Worm (Caenorhabditis elegans): ENCODE results near the gene Y26G10.4.

Y26G10.4 gene

DNA sequence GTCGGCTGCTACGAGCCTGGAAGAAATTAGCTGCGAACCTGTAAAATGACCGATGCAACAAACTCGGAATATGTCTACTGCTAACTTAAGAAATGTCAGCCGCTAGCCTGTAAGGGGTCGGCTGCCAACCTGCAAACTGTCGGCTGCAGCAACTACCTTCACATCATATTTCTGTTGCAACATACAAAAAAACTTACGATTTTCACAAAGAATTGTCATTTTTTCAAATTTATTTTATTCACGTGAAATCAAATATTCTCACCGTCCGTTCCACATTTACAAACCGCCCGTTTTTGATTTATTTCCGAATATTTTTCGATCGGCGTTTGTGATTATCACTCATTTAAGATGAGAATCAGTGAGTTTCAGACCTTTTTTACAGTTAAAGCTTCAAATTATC, 662 bp upstream of the Y26G10.4 start, which contains the start of gene Y26G10.6:
TSS of gene Y26G10.6 (plus strand) at position 301 of the 400 bp plus-strand sequence.
- TF ChIP-seq unc-39 (tag; optimal IDR thresholded peaks at IDR 0.05) (no peak), crh-2 (tag; optimal IDR thresholded peaks at IDR 0.05) (no peak), nhr-77 (tag; optimal IDR thresholded peaks at IDR 0.05) (no peak), unc-62 (GFP tag; optimal IDR thresholded peaks at IDR 0.05) (no peak)

DNA sequence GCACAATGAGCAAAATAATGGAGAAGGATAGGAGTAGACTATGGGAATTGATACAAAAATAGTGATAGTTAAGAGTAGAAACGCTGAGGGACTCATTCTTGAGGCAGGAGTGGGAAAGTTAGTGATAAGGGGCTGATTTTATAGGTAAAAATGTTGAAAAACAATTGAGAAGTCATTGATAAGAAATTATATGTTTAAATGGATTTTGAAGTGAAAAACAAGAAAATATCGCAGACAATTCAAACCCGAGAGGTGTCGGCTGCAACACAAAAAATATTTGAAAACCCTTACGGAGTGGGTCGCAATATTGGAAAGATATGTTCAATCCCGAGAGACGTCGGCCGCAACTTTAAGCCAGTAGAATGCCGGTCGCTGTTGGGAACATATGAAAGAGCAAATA, 2.2 kb downstream of the Y26G10.4 start, which contains the start of gene spp-29:
TSS of gene spp-29 (minus strand) at position 101 of the 400 bp plus-strand sequence.
- TF ChIP-seq nhr-25 (tag; optimal IDR thresholded peaks at IDR 0.05) (no peak), nhr-6 (tag; optimal IDR thresholded peaks at IDR 0.05) (no peak), nhr-10 (tag; optimal IDR thresholded peaks at IDR 0.05) (no peak), sma-3 (GFP tag; optimal IDR thresholded peaks at IDR 0.05) (no peak), nhr-12 (tag; optimal IDR thresholded peaks at IDR 0.05) (no peak), mbf-1 (tag; optimal IDR thresholded peaks at IDR 0.05) (no peak), mab-5 (tag; optimal IDR thresholded peaks at IDR 0.05) (no peak), ztf-11 (tag; optimal IDR thresholded peaks at IDR 0.05) (no peak), egl-27 (tag; optimal IDR thresholded peaks at IDR 0.05) (no peak), ama-1 (optimal IDR thresholded peaks at IDR 0.05) (no peak), nhr-11 (tag; optimal IDR thresholded peaks at IDR 0.05) (no peak), C34F6.9 (tag; optimal IDR thresholded peaks at IDR 0.05) (no peak), ceh-16 (tag; optimal IDR thresholded peaks at IDR 0.05) (no peak), elt-3 (tag; optimal IDR thresholded peaks at IDR 0.05) (no peak), lin-39 (tag; optimal IDR thresholded peaks at IDR 0.05) (no peak), ZK546.5 (tag; optimal IDR thresholded peaks at IDR 0.05) (no peak), ztf-4 (tag; optimal IDR thresholded peaks at IDR 0.05) (no peak)

- no peak for TF ChIP-seq Y55F3AM.14 (GFP tag; optimal IDR thresholded peaks at IDR 0.05)
These were observed 3.2 kb downstream of the Y26G10.4 start, which contains the start of gene Y26G10.1 for ce11 chrV:17695802-17696201. Y26G10.1 (minus strand) TSS chrV:17695902.

- no peak for TF ChIP-seq peb-1 (tag; optimal IDR thresholded peaks at IDR 0.05)
- TF ChIP-seq fos-1 (tag; optimal IDR thresholded peaks at IDR 0.05), result peak; percentile 25
These were observed 4.7 kb downstream of the Y26G10.4 start for ce11 chrV:17694260-17694659.

DNA sequence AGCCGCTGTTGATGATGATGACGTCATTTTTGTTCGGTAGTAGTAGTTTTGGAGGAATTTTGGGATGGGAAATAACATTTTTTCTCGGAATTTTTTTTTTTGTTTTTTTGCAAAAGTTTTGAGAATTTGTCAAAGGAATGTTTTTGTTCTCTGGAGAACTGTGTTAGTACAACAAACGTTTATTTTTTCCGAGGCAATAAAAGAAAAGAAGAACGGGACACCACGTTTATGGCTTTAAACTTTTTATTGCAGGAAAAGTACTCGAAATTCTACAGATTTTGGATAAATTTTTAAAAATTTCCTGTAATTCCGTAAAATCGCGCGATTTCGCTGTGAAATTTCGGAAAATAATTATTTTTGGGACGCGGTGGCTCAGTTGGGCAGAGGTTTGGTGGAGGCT, 8.1 kb downstream of the Y26G10.4 start, which contains the start of gene F59A1.13:
TSS of gene F59A1.13 (minus strand) at position 101 of the 400 bp plus-strand sequence.
- TF ChIP-seq fos-1 (tag; optimal IDR thresholded peaks at IDR 0.05) (no peak), mdl-1 (tag; optimal IDR thresholded peaks at IDR 0.05) (no peak), nhr-129 (tag; optimal IDR thresholded peaks at IDR 0.05) (no peak), crh-2 (tag; optimal IDR thresholded peaks at IDR 0.05) (no peak), gmeb-1 (tag; optimal IDR thresholded peaks at IDR 0.05) (no peak), unc-62 (GFP tag; optimal IDR thresholded peaks at IDR 0.05) (no peak), ceh-16 (tag; optimal IDR thresholded peaks at IDR 0.05) (no peak), ama-1 (optimal IDR thresholded peaks at IDR 0.05) (no peak), sma-9 (GFP tag; optimal IDR thresholded peaks at IDR 0.05) (no peak), sma-9 (tag; optimal IDR thresholded peaks at IDR 0.05) (no peak), C34F6.9 (tag; optimal IDR thresholded peaks at IDR 0.05) (no peak), F13H6.1 (tag; optimal IDR thresholded peaks at IDR 0.05) (no peak), nhr-21 (tag; optimal IDR thresholded peaks at IDR 0.05) (no peak), dmd-4 (tag; optimal IDR thresholded peaks at IDR 0.05) (no peak), mab-5 (tag; optimal IDR thresholded peaks at IDR 0.05) (no peak), mbf-1 (tag; optimal IDR thresholded peaks at IDR 0.05) (no peak), unc-55 (GFP tag; optimal IDR thresholded peaks at IDR 0.05) (no peak), lin-39 (tag; optimal IDR thresholded peaks at IDR 0.05) (no peak), ZK546.5 (tag; optimal IDR thresholded peaks at IDR 0.05) (no peak), sma-3 (GFP tag; optimal IDR thresholded peaks at IDR 0.05) (no peak)

DNA sequence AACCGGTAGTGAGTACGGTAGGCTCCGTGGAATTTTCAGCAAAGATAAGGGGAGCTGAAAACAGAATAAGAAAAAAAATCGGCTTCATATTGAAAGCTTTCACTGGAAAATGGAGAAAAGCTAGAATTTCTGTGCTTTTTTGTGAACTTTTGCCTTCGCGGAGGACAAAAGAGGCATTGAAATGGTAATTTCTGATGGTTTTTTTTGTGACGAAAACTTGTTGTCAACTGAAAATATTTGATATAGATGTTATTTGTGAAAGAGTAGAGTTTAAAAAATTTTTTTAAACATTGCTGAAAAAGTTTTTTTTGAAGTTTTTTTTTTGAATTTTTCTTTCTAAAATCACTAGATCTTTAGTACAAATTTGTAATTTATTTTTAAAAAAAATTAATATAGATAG, 12.1 kb downstream of the Y26G10.4 start, which contains the start of gene F59A1.18:
TSS of gene F59A1.18 (minus strand) at position 101 of the 400 bp plus-strand sequence.
- TF ChIP-seq peb-1 (tag; optimal IDR thresholded peaks at IDR 0.05) (no peak), nhr-12 (tag; optimal IDR thresholded peaks at IDR 0.05) (no peak), blmp-1 (tag; optimal IDR thresholded peaks at IDR 0.05; ENCODE audit: insufficient read depth) (no peak), nhr-10 (tag; optimal IDR thresholded peaks at IDR 0.05) (no peak), ztf-4 (tag; optimal IDR thresholded peaks at IDR 0.05) (no peak), sma-9 (GFP tag; optimal IDR thresholded peaks at IDR 0.05) (no peak), sma-9 (tag; optimal IDR thresholded peaks at IDR 0.05) (no peak), ceh-16 (tag; optimal IDR thresholded peaks at IDR 0.05) (no peak), lin-39 (tag; optimal IDR thresholded peaks at IDR 0.05) (no peak)
